Fruit fly (Drosophila melanogaster) whole organism, embryonic: ENCODE data around the gene CG15446.

ENCODE experiments used
- Atf-2 ChIP-seq: fragments of 200-800 bp; sonication (Bioruptor generic); optimal IDR thresholded peaks from 2 replicates; lab custom pipeline; 2016; ENCODE audit warnings: missing biosample characterization, missing genetic modification characterization
- Atf3 ChIP-seq: fragments of 200-800 bp; sonication (Bioruptor generic); optimal IDR thresholded peaks from 3 replicates; lab custom pipeline; 2016; ENCODE audit warnings: missing biosample characterization, missing genetic modification characterization
- CG13123 ChIP-seq: fragments of 200-800 bp; sonication (Bioruptor generic); optimal IDR thresholded peaks from 2 replicates; lab custom pipeline; 2016; ENCODE audit warnings: missing biosample characterization, missing genetic modification characterization
- CG13775 ChIP-seq: fragments of 200-800 bp; sonication (Bioruptor generic); optimal IDR thresholded peaks from 3 replicates; lab custom pipeline; 2017; ENCODE audit warnings: missing biosample characterization, mild to moderate bottlenecking, missing genetic modification characterization
- CG1647 ChIP-seq: fragments of 200-800 bp; sonication (Bioruptor generic); optimal IDR thresholded peaks from 3 replicates; lab custom pipeline; 2016; ENCODE audit warnings: missing biosample characterization, missing genetic modification characterization
- CG18011 ChIP-seq: fragments of 200-800 bp; sonication (Bioruptor generic); optimal IDR thresholded peaks from 2 replicates; lab custom pipeline; 2017; ENCODE audit warnings: missing biosample characterization, missing genetic modification characterization, mild to moderate bottlenecking, moderate library complexity, missing genotype
- CG31388 ChIP-seq: fragments of 200-800 bp; sonication (Bioruptor generic); optimal IDR thresholded peaks from 2 replicates; lab custom pipeline; 2016; ENCODE audit warnings: missing biosample characterization, missing genetic modification characterization
- CG34422 ChIP-seq: fragments of 200-800 bp; sonication (Bioruptor generic); IDR thresholded peaks from 3 replicates; pipeline ENCODE4 v1.3.6; 2022; ENCODE audit warnings: missing biosample characterization, missing genetic modification characterization
- CG3847 ChIP-seq: fragments of 200-800 bp; sonication (Bioruptor generic); IDR thresholded peaks from 2 replicates; pipeline ENCODE4 v1.3.6; 2022; ENCODE audit warnings: missing biosample characterization, missing genetic modification characterization
- CG3995 ChIP-seq: fragments of 200-800 bp; sonication (Bioruptor generic); optimal IDR thresholded peaks from 3 replicates; lab custom pipeline; 2016; ENCODE audit warnings: missing biosample characterization, missing genetic modification characterization
- CG4424 ChIP-seq: fragments of 200-800 bp; sonication (Bioruptor generic); optimal IDR thresholded peaks from 3 replicates; lab custom pipeline; 2016; ENCODE audit warnings: missing biosample characterization, missing genetic modification characterization
- CG4820 ChIP-seq: fragments of 200-800 bp; sonication (Bioruptor generic); optimal IDR thresholded peaks from 3 replicates; lab custom pipeline; 2016; ENCODE audit warnings: missing biosample characterization, missing genetic modification characterization
- CG5245 ChIP-seq: fragments of 200-800 bp; sonication (Bioruptor generic); optimal IDR thresholded peaks from 3 replicates; lab custom pipeline; 2016; ENCODE audit warnings: missing biosample characterization, missing genetic modification characterization
- CG6654 ChIP-seq: fragments of 200-800 bp; sonication (Bioruptor generic); optimal IDR thresholded peaks from 2 replicates; lab custom pipeline; 2017; ENCODE audit warnings: missing biosample characterization, mild to moderate bottlenecking, missing genetic modification characterization
- CG6683 ChIP-seq: fragments of 200-800 bp; sonication (Bioruptor generic); optimal IDR thresholded peaks from 2 replicates; lab custom pipeline; 2017; ENCODE audit warnings: missing biosample characterization, mild to moderate bottlenecking, missing genetic modification characterization, missing genetic modification reagents
- CG6765 ChIP-seq: fragments of 200-800 bp; sonication (Bioruptor generic); optimal IDR thresholded peaks from 3 replicates; lab custom pipeline; 2017; ENCODE audit warnings: missing biosample characterization, mild to moderate bottlenecking, missing genetic modification characterization
- CG7987 ChIP-seq: fragments of 200-800 bp; sonication (Bioruptor generic); optimal IDR thresholded peaks from 2 replicates; lab custom pipeline; 2018; ENCODE audit warnings: missing biosample characterization, mild to moderate bottlenecking, missing genetic modification characterization, moderate library complexity
- CG8281 ChIP-seq: fragments of 200-800 bp; sonication (Bioruptor generic); optimal IDR thresholded peaks from 2 replicates; lab custom pipeline; 2018; ENCODE audit warnings: missing biosample characterization, mild to moderate bottlenecking, missing genetic modification characterization, moderate library complexity
- CG8765 ChIP-seq: fragments of 200-800 bp; sonication (Bioruptor generic); IDR thresholded peaks from 2 replicates; pipeline ENCODE4 v1.3.6; 2022; ENCODE audit warnings: missing biosample characterization, missing genetic modification characterization
- CG9609 ChIP-seq: fragments of 200-800 bp; sonication (Bioruptor generic); optimal IDR thresholded peaks from 3 replicates; lab custom pipeline; 2016; ENCODE audit warnings: missing biosample characterization, missing genetic modification characterization
- CG9932 ChIP-seq: fragments of 200-800 bp; sonication (Bioruptor generic); IDR thresholded peaks from 2 replicates; pipeline ENCODE4 v1.3.6; 2022; ENCODE audit warnings: missing biosample characterization, missing genetic modification characterization
- Dad ChIP-seq: fragments of 200-800 bp; sonication (Bioruptor generic); optimal IDR thresholded peaks from 3 replicates; lab custom pipeline; 2016; ENCODE audit warnings: missing biosample characterization, missing genetic modification characterization
- Drgx ChIP-seq: fragments of 200-800 bp; sonication (Bioruptor generic); IDR thresholded peaks from 2 replicates; pipeline ENCODE4 v1.3.6; 2022; ENCODE audit warnings: missing biosample characterization, missing genetic modification characterization
- H2.0 ChIP-seq: fragments of 200-800 bp; sonication (Bioruptor generic); IDR thresholded peaks from 2 replicates; pipeline ENCODE4 v1.3.6; 2022; ENCODE audit warnings: missing biosample characterization, missing genetic modification characterization
- HHEX ChIP-seq: fragments of 200-800 bp; sonication (Bioruptor generic); optimal IDR thresholded peaks from 3 replicates; lab custom pipeline; 2017; ENCODE audit warnings: missing biosample characterization, mild to moderate bottlenecking, missing genetic modification characterization, missing genetic modification reagents
- Hr3 ChIP-seq: fragments of 200-800 bp; sonication (Bioruptor generic); optimal IDR thresholded peaks from 3 replicates; lab custom pipeline; 2016; ENCODE audit warnings: missing biosample characterization, missing genetic modification characterization
- Jarid2 ChIP-seq: fragments of 200-800 bp; sonication (Bioruptor generic); optimal IDR thresholded peaks from 3 replicates; lab custom pipeline; 2017; ENCODE audit warnings: mild to moderate bottlenecking, missing biosample characterization, missing genetic modification reagents, missing genetic modification characterization
- Lim3 ChIP-seq: fragments of 200-800 bp; sonication (Bioruptor generic); IDR thresholded peaks from 2 replicates; pipeline ENCODE4 v1.3.6; 2022; ENCODE audit warnings: missing biosample characterization, missing genetic modification characterization
- Meics ChIP-seq: fragments of 200-800 bp; sonication (Bioruptor generic); optimal IDR thresholded peaks from 2 replicates; lab custom pipeline; 2017; ENCODE audit warnings: missing biosample characterization, mild to moderate bottlenecking, missing genetic modification characterization
- Oli ChIP-seq: fragments of 200-800 bp; sonication (Bioruptor generic); optimal IDR thresholded peaks from 2 replicates; lab custom pipeline; 2018; ENCODE audit warnings: missing biosample characterization, mild to moderate bottlenecking, missing genetic modification characterization, moderate library complexity
- Rx ChIP-seq: fragments of 200-800 bp; sonication (Bioruptor generic); IDR thresholded peaks from 2 replicates; pipeline ENCODE4 v1.3.6; 2022; ENCODE audit warnings: missing biosample characterization, missing genetic modification characterization
- Sox100B ChIP-seq: fragments of 200-800 bp; sonication (Bioruptor generic); optimal IDR thresholded peaks from 3 replicates; lab custom pipeline; 2018; ENCODE audit warnings: missing biosample characterization, mild to moderate bottlenecking, missing genetic modification characterization
- aop ChIP-seq: fragments of 200-800 bp; sonication (Bioruptor generic); IDR thresholded peaks from 2 replicates; pipeline ENCODE4 v1.3.6; 2022; ENCODE audit warnings: missing biosample characterization, missing genetic modification characterization
- chn ChIP-seq: fragments of 200-800 bp; sonication (Bioruptor generic); optimal IDR thresholded peaks from 2 replicates; lab custom pipeline; 2016; ENCODE audit warnings: missing biosample characterization, missing genetic modification characterization
- croc ChIP-seq: fragments of 200-800 bp; sonication (Bioruptor generic); conservative IDR thresholded peaks from 3 replicates; pipeline ENCODE4 v1.3.6; 2022; ENCODE audit warnings: missing biosample characterization, missing genetic modification characterization
- crp ChIP-seq, 2 experiments: fragments of 200-800 bp; sonication (Bioruptor generic); optimal IDR thresholded peaks; 2 replicates in 1 of 2; 3 replicates in 1 of 2; lab custom pipeline; 2017; ENCODE audit warnings: missing biosample characterization in 2 of 2, missing genetic modification characterization in 2 of 2, mild to moderate bottlenecking in 1 of 2, moderate library complexity in 1 of 2
- gce ChIP-seq: fragments of 200-800 bp; sonication (Bioruptor generic); IDR thresholded peaks from 3 replicates; pipeline ENCODE4 v1.3.6; 2022; ENCODE audit warnings: missing biosample characterization, missing genetic modification characterization
- gcm ChIP-seq: fragments of 200-800 bp; sonication (Bioruptor generic); optimal IDR thresholded peaks from 2 replicates; lab custom pipeline; 2019; ENCODE audit warnings: missing biosample characterization, mild to moderate bottlenecking, missing genetic modification characterization, moderate library complexity
- gro ChIP-seq: fragments of 200-800 bp; sonication (Bioruptor generic); optimal IDR thresholded peaks from 2 replicates; lab custom pipeline; 2016; ENCODE audit warnings: missing biosample characterization, missing genetic modification characterization
- gt ChIP-seq: fragments of 200-800 bp; sonication (Bioruptor generic); IDR thresholded peaks from 2 replicates; pipeline ENCODE4 v1.3.6; 2022; ENCODE audit warnings: missing biosample characterization, missing genetic modification characterization
- mld ChIP-seq: fragments of 200-800 bp; sonication (Bioruptor generic); IDR thresholded peaks from 3 replicates; pipeline ENCODE4 v1.3.6; 2022; ENCODE audit warnings: missing biosample characterization, missing genetic modification characterization; ENCODE audit not compliant: partially characterized antibody
- p53 ChIP-seq: fragments of 200-800 bp; sonication (Bioruptor generic); optimal IDR thresholded peaks from 2 replicates; lab custom pipeline; 2016; ENCODE audit warnings: missing biosample characterization, missing genetic modification characterization
- pros ChIP-seq: fragments of 200-800 bp; sonication (Bioruptor generic); optimal IDR thresholded peaks from 3 replicates; lab custom pipeline; 2019; ENCODE audit warnings: missing biosample characterization, mild to moderate bottlenecking, missing genetic modification characterization, moderate library complexity
- sd ChIP-seq: fragments of 200-800 bp; sonication (Bioruptor generic); optimal IDR thresholded peaks from 3 replicates; lab custom pipeline; 2018; ENCODE audit warnings: missing biosample characterization, mild to moderate bottlenecking, missing genetic modification characterization, moderate library complexity
- sna ChIP-seq: fragments of 200-800 bp; sonication (Bioruptor generic); IDR thresholded peaks from 2 replicates; pipeline ENCODE4 v1.3.6; 2022; ENCODE audit warnings: missing biosample characterization, missing genetic modification characterization; ENCODE audit not compliant: partially characterized antibody
- tll ChIP-seq, 2 experiments: fragments of 200-800 bp in 1 of 2; fragments of >200 bp in 1 of 2; sonication (Bioruptor generic) in 1 of 2; optimal IDR thresholded peaks; 2 replicates each; lab custom pipeline; 2017 to 2019; ENCODE audit warnings: missing biosample characterization in 2 of 2, missing genetic modification characterization in 2 of 2, mild to moderate bottlenecking in 1 of 2, moderate library complexity in 1 of 2
- unpg ChIP-seq: fragments of 200-800 bp; sonication (Bioruptor generic); optimal IDR thresholded peaks from 3 replicates; lab custom pipeline; 2018; ENCODE audit warnings: missing biosample characterization, mild to moderate bottlenecking, missing genetic modification characterization, moderate library complexity
- usp ChIP-seq: fragments of >200 bp; optimal IDR thresholded peaks from 2 replicates; lab custom pipeline; 2017; ENCODE audit warnings: missing biosample characterization, missing genetic modification characterization
- wek ChIP-seq: fragments of 200-800 bp; sonication (Bioruptor generic); optimal IDR thresholded peaks from 3 replicates; lab custom pipeline; 2018; ENCODE audit warnings: missing biosample characterization, mild to moderate bottlenecking, missing genetic modification characterization, moderate library complexity
- yki ChIP-seq: fragments of >200 bp; optimal IDR thresholded peaks from 3 replicates; lab custom pipeline; 2018

Gene CG15446

DNA sequence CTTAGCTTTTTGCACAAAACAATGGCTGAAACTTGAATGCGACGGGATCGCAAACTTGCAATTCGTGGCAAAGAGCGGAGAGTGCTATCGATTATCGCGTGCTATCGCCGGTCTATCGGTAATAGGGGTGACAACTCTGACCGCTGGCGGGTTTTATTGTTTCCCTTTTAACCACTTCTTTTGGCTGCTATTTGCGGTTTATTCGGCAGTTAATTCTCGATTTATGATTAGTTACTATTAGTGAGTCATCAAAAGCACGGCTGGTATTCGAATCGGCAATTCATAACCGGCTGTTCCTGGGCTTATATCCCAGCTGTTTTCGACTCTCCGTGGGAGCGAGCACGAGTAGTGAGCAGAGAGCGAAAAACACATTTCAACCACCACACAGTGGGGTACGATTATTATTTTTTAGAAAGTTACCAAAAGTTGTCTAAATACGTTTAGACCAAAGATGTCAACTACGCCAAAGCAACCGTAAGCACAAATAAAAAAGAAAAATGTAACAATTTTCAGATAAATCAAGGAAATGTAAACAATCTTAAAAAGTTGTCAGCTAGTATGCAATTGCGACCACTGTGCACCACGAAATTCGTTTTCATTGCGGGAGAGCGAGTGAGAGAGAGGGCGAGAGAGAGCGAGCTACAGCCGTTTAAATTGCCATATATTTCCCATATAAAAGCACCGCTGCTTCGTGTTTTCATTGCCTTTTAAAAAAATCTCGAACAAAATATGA, 48.0 kb downstream of the CG15446 start, which contains the start of the genes Stt3A and bves (continued):
- TF ChIP-seq gro (GFP tag; lab: Kevin White, UChicago) (peak; percentile 99), CG34422 (GFP tag; lab: Robert Waterston, UW) (peak; percentile 98), H2.0 (GFP tag; lab: Robert Waterston, UW) (peak; percentile 97), CG3995 (GFP tag; lab: Kevin White, UChicago) (peak; percentile 66), CG6654 (GFP tag; lab: Kevin White, UChicago) (peak; percentile 90), CG18011 (GFP tag; lab: Kevin White, UChicago) (peak; percentile 91), croc (peak; percentile 94), Atf-2 (peak; percentile 98), gcm (GFP tag; lab: Kevin White, UChicago) (peak; percentile 99), CG6765 (GFP tag; lab: Kevin White, UChicago) (peak; percentile 98), CG8281 (tag; lab: Kevin White, UChicago) (peak; percentile 90), unpg (GFP tag; lab: Kevin White, UChicago) (peak; percentile 99), sd (peak; percentile 93), CG7987 (GFP tag; lab: Kevin White, UChicago) (peak; percentile 96), CG13123 (GFP tag; lab: Kevin White, UChicago) (peak; percentile 96), wek (GFP tag; lab: Kevin White, UChicago) (peak; percentile 95), gce (peak; percentile 97), Lim3 (peak; percentile 79), pros (peak; percentile 69), p53 (GFP tag; lab: Kevin White, UChicago) (peak; percentile 96), chn (GFP tag; lab: Kevin White, UChicago) (peak; percentile 99), crp (GFP tag; optimal IDR thresholded peaks at IDR 0.05; lab: Kevin White, UChicago) (peak; percentile 40 to 80), CG4424 (GFP tag; lab: Kevin White, UChicago) (peak; percentile 98), Dad (peak; percentile 98), aop (GFP tag; lab: Robert Waterston, UW) (no peak), Oli (peak; percentile 99), mld (GFP tag; lab: Robert Waterston, UW) (peak; percentile 52; the same call in 2 of the 3 replicates), usp (GFP tag; lab: Kevin White, UChicago) (no peak), yki (lab: Kevin White, UChicago) (no peak), Sox100B (GFP tag; lab: Kevin White, UChicago) (peak; percentile 96), tll (GFP tag; optimal IDR thresholded peaks at IDR 0.05; lab: Kevin White, UChicago) (no peak), CG4820 (peak; percentile 97), Hr3 (GFP tag; lab: Kevin White, UChicago) (peak; percentile 97), CG5245 (GFP tag; lab: Kevin White, UChicago) (peak; percentile 96), sna (peak; percentile 75), CG3847 (GFP tag; lab: Robert Waterston, UW) (peak; percentile 97), Atf3 (peak; percentile 97), CG31388 (GFP tag; lab: Kevin White, UChicago) (peak; percentile 89), gt (GFP tag; lab: Robert Waterston, UW) (peak; percentile 90), Rx (GFP tag; lab: Robert Waterston, UW) (peak; percentile 97), HHEX (GFP tag; lab: Kevin White, UChicago) (peak; percentile 98), Drgx (GFP tag; lab: Robert Waterston, UW) (peak; percentile 98), CG9609 (GFP tag; lab: Kevin White, UChicago) (peak; percentile 98), CG1647 (peak; percentile 97), CG6683 (GFP tag; lab: Kevin White, UChicago) (peak; percentile 97), Meics (GFP tag; lab: Kevin White, UChicago) (peak; percentile 98), CG13775 (GFP tag; lab: Kevin White, UChicago) (peak; percentile 97), Jarid2 (peak; percentile 90), CG8765 (GFP tag; lab: Robert Waterston, UW) (peak; percentile 95), CG9932 (GFP tag; lab: Robert Waterston, UW) (peak; percentile 95)
